Worm (Caenorhabditis elegans) whole organism, L1 larva: ENCODE results near the gene Y49F6C.2.

Experiments
- C34B4.2 ChIP-seq: sonication (generic microtip); optimal IDR thresholded peaks from 2 replicates; lab custom pipeline; 2017; ENCODE audit warnings: mild to moderate bottlenecking, missing genetic modification characterization, missing compliant biosample characterization
- F16B12.6 ChIP-seq: fragments of 150-350 bp; optimal IDR thresholded peaks from 2 replicates; lab custom pipeline; 2014; ENCODE audit warnings: missing biosample characterization, missing genetic modification characterization
- aly-2 ChIP-seq: fragments of 150-350 bp; optimal IDR thresholded peaks from 2 replicates; lab custom pipeline; 2014; ENCODE audit warnings: missing biosample characterization, missing genetic modification characterization
- ama-1 ChIP-seq: fragments of 150-350 bp; optimal IDR thresholded peaks from 2 replicates; lab custom pipeline; 2014
- ceh-82 ChIP-seq, 3 experiments: fragments of 150-350 bp in 1 of 3; sonication (generic microtip) in 2 of 3; optimal IDR thresholded peaks; 2 replicates each; lab custom pipeline; 2014 to 2017; ENCODE audit warnings: missing biosample characterization in 3 of 3, missing genetic modification characterization in 3 of 3
- ceh-90 ChIP-seq: sonication (generic microtip); optimal IDR thresholded peaks from 2 replicates; lab custom pipeline; 2016; ENCODE audit warnings: missing genetic modification characterization, missing compliant biosample characterization
- ces-1 ChIP-seq: fragments of 150-350 bp; optimal IDR thresholded peaks from 2 replicates; lab custom pipeline; 2014; ENCODE audit warnings: missing biosample characterization, missing genetic modification reagents, missing genetic modification characterization
- dsc-1 ChIP-seq: sonication (generic microtip); optimal IDR thresholded peaks from 2 replicates; lab custom pipeline; 2016; ENCODE audit warnings: mild to moderate bottlenecking, missing genetic modification characterization, missing compliant biosample characterization
- efl-1 ChIP-seq, 4 experiments: fragments of 150-350 bp; optimal IDR thresholded peaks in 3 of 4; peaks in 1 of 4; 1 replicate in 1 of 4; 2 replicates in 3 of 4; lab custom pipeline; 2014; ENCODE audit warnings: missing biosample characterization in 2 of 4, missing genetic modification characterization in 2 of 4, missing genetic modification reagents in 2 of 4
- efl-3 ChIP-seq: fragments of 200-800 bp; sonication (Bioruptor generic); optimal IDR thresholded peaks from 2 replicates; lab custom pipeline; 2018; ENCODE audit warnings: mild to moderate bottlenecking, missing genetic modification characterization, missing compliant biosample characterization
- egl-13 ChIP-seq: sonication (generic microtip); optimal IDR thresholded peaks from 2 replicates; lab custom pipeline; 2016; ENCODE audit warnings: missing genotype, missing genetic modification reagents, missing genetic modification characterization, missing compliant biosample characterization
- elt-3 ChIP-seq, 6 experiments: fragments of 150-350 bp in 1 of 6; sonication (generic microtip); optimal IDR thresholded peaks; 2 replicates each; lab custom pipeline; 2017 to 2018; ENCODE audit warnings: missing biosample characterization in 6 of 6, missing genetic modification characterization in 6 of 6, inconsistent platforms in 1 of 6
- fkh-10 ChIP-seq: sonication (generic microtip); optimal IDR thresholded peaks from 2 replicates; lab custom pipeline; 2017; ENCODE audit warnings: missing biosample characterization, missing genetic modification reagents, missing genetic modification characterization
- fkh-4 ChIP-seq: sonication (generic microtip); optimal IDR thresholded peaks from 2 replicates; lab custom pipeline; 2016; ENCODE audit warnings: missing compliant biosample characterization, missing genetic modification characterization, borderline replicate concordance
- hlh-4 ChIP-seq: sonication (generic microtip); optimal IDR thresholded peaks from 2 replicates; lab custom pipeline; 2016; ENCODE audit warnings: mild to moderate bottlenecking, missing genetic modification characterization, missing compliant biosample characterization
- hpl-2 ChIP-seq: fragments of 150-350 bp; optimal IDR thresholded peaks from 2 replicates; lab custom pipeline; 2014; ENCODE audit warnings: missing biosample characterization, missing genetic modification reagents, missing genetic modification characterization
- isw-1 ChIP-seq: fragments of 200-800 bp; sonication (Bioruptor generic); IDR thresholded peaks from 2 replicates; pipeline ENCODE4 v1.3.6; 2022; ENCODE audit warnings: missing genetic modification characterization, missing compliant biosample characterization
- jun-1 ChIP-seq: fragments of 150-350 bp; optimal IDR thresholded peaks from 2 replicates; lab custom pipeline; 2014; ENCODE audit warnings: missing biosample characterization, missing genetic modification reagents, missing genetic modification characterization
- lin-13 ChIP-seq: fragments of 150-350 bp; optimal IDR thresholded peaks from 2 replicates; lab custom pipeline; 2014; ENCODE audit warnings: missing biosample characterization, missing genetic modification reagents, missing genetic modification characterization
- lir-3 ChIP-seq: sonication (generic microtip); optimal IDR thresholded peaks from 2 replicates; lab custom pipeline; 2016; ENCODE audit warnings: mild to moderate bottlenecking, missing genetic modification characterization, moderate library complexity, missing compliant biosample characterization; ENCODE audit not compliant: poor library complexity
- mab-9 ChIP-seq: fragments of 200-800 bp; sonication (Bioruptor generic); IDR thresholded peaks from 2 replicates; pipeline ENCODE4 v1.3.6; 2022; ENCODE audit warnings: missing genetic modification reagents, missing genetic modification characterization, missing compliant biosample characterization
- mdl-1 ChIP-seq, 2 experiments: fragments of 150-350 bp; optimal IDR thresholded peaks; 2 replicates each; lab custom pipeline; 2014 to 2017; ENCODE audit warnings: missing biosample characterization in 2 of 2, missing genetic modification characterization in 2 of 2, inconsistent platforms in 1 of 2
- nhr-19 ChIP-seq: fragments of 200-800 bp; sonication (Bioruptor generic); conservative IDR thresholded peaks from 2 replicates; pipeline ENCODE4 v1.3.6; 2022; ENCODE audit warnings: missing genetic modification characterization, missing compliant biosample characterization
- nhr-20 ChIP-seq: sonication (generic microtip); optimal IDR thresholded peaks from 2 replicates; lab custom pipeline; 2016; ENCODE audit warnings: mild to moderate bottlenecking, missing genetic modification characterization, missing compliant biosample characterization
- nhr-28 ChIP-seq: fragments of 150-350 bp; optimal IDR thresholded peaks from 2 replicates; lab custom pipeline; 2014; ENCODE audit warnings: missing biosample characterization, missing genetic modification characterization
- nhr-71 ChIP-seq: sonication (generic microtip); optimal IDR thresholded peaks from 2 replicates; lab custom pipeline; 2016; ENCODE audit warnings: mild to moderate bottlenecking, missing genetic modification characterization, moderate library complexity, missing compliant biosample characterization
- nhr-76 ChIP-seq: sonication (generic microtip); optimal IDR thresholded peaks from 2 replicates; lab custom pipeline; 2017; ENCODE audit warnings: missing biosample characterization, missing genetic modification characterization
- nhr-77 ChIP-seq: fragments of 150-350 bp; optimal IDR thresholded peaks from 2 replicates; lab custom pipeline; 2014; ENCODE audit warnings: missing biosample characterization, missing genetic modification characterization
- nhr-84 ChIP-seq: sonication (generic microtip); optimal IDR thresholded peaks from 2 replicates; lab custom pipeline; 2017; ENCODE audit warnings: missing biosample characterization, missing genetic modification characterization
- skn-1 ChIP-seq: fragments of 150-350 bp; optimal IDR thresholded peaks from 2 replicates; lab custom pipeline; 2014; ENCODE audit warnings: missing biosample characterization, missing genetic modification characterization
- snpc-4 ChIP-seq: fragments of 150-350 bp; optimal IDR thresholded peaks from 2 replicates; lab custom pipeline; 2014; ENCODE audit warnings: missing biosample characterization, missing genetic modification characterization
- snu-23 ChIP-seq: sonication (generic microtip); optimal IDR thresholded peaks from 2 replicates; lab custom pipeline; 2016; ENCODE audit warnings: missing genetic modification characterization, missing compliant biosample characterization
- sox-4 ChIP-seq: sonication (generic microtip); optimal IDR thresholded peaks from 2 replicates; lab custom pipeline; 2016; ENCODE audit warnings: missing genetic modification characterization, missing compliant biosample characterization
- sptf-1 ChIP-seq: fragments of 150-350 bp; optimal IDR thresholded peaks from 2 replicates; lab custom pipeline; 2014; ENCODE audit warnings: missing biosample characterization, missing genetic modification characterization
- sup-37 ChIP-seq: fragments of 200-800 bp; sonication (Bioruptor generic); optimal IDR thresholded peaks from 2 replicates; lab custom pipeline; 2018; ENCODE audit warnings: mild to moderate bottlenecking, missing genetic modification characterization, missing compliant biosample characterization
- tbx-2 ChIP-seq: sonication (generic microtip); optimal IDR thresholded peaks from 2 replicates; lab custom pipeline; 2016; ENCODE audit warnings: missing genetic modification characterization, missing compliant biosample characterization
- vab-15 ChIP-seq: sonication (generic microtip); optimal IDR thresholded peaks from 2 replicates; lab custom pipeline; 2017; ENCODE audit warnings: missing genotype, mild to moderate bottlenecking, missing genetic modification characterization, missing compliant biosample characterization
- xbp-1 ChIP-seq: sonication (generic microtip); optimal IDR thresholded peaks from 2 replicates; lab custom pipeline; 2016; ENCODE audit warnings: missing genetic modification characterization, missing compliant biosample characterization
- zag-1 ChIP-seq: fragments of 150-350 bp; optimal IDR thresholded peaks from 2 replicates; lab custom pipeline; 2014; ENCODE audit warnings: missing biosample characterization, missing genetic modification characterization
- zip-4 ChIP-seq: fragments of 200-800 bp; sonication (Bioruptor generic); optimal IDR thresholded peaks from 2 replicates; lab custom pipeline; 2018; ENCODE audit warnings: mild to moderate bottlenecking, missing genetic modification characterization, moderate library complexity, missing compliant biosample characterization
- ztf-11 ChIP-seq, 2 experiments: sonication (generic microtip); optimal IDR thresholded peaks; 2 replicates each; lab custom pipeline; 2016 to 2017; ENCODE audit warnings: missing genetic modification characterization in 2 of 2, missing biosample characterization in 1 of 2, missing compliant biosample characterization in 1 of 2
- ztf-4 ChIP-seq: fragments of 150-350 bp; optimal IDR thresholded peaks from 2 replicates; lab custom pipeline; 2014; ENCODE audit warnings: missing biosample characterization, missing genetic modification characterization

Y49F6C.2 gene

DNA sequence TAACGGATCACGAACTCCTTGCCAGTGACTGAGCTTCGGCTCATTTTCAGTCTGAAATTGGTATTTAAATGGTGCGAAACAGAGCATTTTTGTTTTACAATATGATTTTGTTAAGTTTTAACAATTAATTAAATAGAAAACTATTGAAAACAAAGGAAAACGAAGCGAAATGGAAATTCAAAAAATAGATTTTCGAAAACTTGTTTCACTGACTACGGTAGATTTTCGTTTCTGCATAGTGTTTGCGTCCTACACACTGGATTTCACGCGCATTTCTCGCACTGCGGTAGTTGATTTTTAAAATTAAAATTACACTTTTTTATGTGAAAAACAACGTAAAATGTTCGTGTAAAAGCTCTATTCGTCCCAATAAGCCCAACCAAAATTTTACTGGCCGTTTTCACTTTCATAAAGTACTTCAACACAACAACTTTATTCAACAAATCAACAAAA lies 32.0 kb upstream of the Y49F6C.2 start, which contains the start of gene bath-30:
Gene bath-30, minus strand, starts transcription at position 51 of the 453 bp plus-strand sequence.
- TF ChIP-seq C34B4.2 (tag; lab: Kevin White, UChicago) (no peak), zag-1 (no peak), nhr-84 (tag; lab: Kevin White, UChicago) (no peak), mab-9 (GFP tag; lab: Robert Waterston, UW) (no peak), nhr-71 (no peak), aly-2 (tag; lab: Kevin White, UChicago) (no peak), hpl-2 (no peak)

DNA sequence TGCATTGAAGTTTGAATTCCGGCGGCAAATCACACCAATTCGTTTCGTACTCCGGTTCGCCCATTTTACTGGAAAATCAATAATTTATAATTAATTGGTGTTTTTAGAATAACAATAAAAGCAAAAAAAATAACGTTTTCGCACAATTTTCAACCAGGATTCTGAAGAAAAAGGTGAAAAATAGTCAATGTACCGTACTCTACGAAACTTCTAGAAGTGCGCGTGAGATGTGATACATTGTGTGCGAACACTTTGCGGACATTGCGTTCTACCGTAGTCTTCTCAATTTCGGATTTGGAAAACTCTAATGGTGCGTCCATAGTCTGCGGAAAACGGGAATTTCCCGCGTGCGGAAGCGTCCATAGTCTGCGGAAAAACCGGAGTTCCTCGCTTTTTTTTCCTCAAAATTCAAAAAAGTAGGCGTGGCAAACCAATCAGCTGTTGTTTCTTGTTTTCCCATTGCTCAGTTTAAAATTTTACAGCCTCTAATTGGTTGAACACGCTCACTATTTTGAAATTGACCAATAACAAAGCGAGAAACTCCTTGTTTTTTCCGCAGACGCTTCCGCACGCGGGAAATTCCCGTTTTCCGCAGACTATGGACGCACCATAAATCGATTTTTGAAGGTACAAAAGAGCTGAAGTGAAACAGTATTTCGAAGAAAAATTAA lies 30.3 kb upstream of the Y49F6C.2 start, which contains the start of the genes F14D2.14 and bath-29:
Gene F14D2.14, minus strand, starts transcription at position 51 of the 671 bp plus-strand sequence.
Gene bath-29, plus strand, starts transcription at position 621 of the 671 bp plus-strand sequence.
- no peak for TF ChIP-seq nhr-28 (tag; lab: Kevin White, UChicago)
- TF ChIP-seq vab-15 (tag; lab: Kevin White, UChicago): no peak
- TF ChIP-seq lin-13 (GFP tag; lab: Kevin White, UChicago): no peak
- no peak for TF ChIP-seq mdl-1 (tag; optimal IDR thresholded peaks at IDR 0.05; lab: Kevin White, UChicago)
- no peak for TF ChIP-seq sup-37 (GFP tag; lab: Kevin White, UChicago)
- no peak for TF ChIP-seq jun-1
- no peak for TF ChIP-seq efl-1 (optimal IDR thresholded peaks at IDR 0.05; lab: Kevin White, UChicago)
- TF ChIP-seq efl-1 (GFP tag; optimal IDR thresholded peaks at IDR 0.05 in 1 of 2; lab: Kevin White, UChicago): no peak
- TF ChIP-seq hlh-4 (tag; lab: Kevin White, UChicago): no peak
- no peak for TF ChIP-seq sptf-1 (tag; lab: Kevin White, UChicago)
- TF ChIP-seq zag-1: no peak
- TF ChIP-seq F16B12.6 (tag; lab: Kevin White, UChicago): no peak
- TF ChIP-seq elt-3 (tag; optimal IDR thresholded peaks at IDR 0.05; lab: Kevin White, UChicago): no peak

DNA sequence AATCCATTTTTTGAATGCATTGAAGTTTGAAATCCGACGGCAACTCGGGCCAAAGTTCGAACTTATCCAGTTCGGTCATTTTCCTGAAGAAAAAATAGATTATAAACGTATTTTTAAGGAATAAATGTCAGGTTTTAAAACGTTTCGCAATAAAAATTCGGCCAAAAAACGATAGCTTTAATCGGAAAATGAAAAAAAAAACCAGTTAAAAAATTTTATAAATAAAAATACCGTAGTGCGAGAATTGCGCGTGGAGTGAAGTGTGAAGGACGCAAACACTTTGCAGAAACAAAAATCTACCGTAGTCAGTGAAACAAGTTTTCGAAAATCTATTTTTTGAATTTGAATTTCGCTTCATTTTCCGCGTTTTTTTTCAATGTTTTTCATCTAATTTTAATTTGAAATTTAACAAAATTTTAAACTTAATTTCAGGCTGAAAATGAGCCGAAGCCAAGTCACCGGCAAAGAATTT lies 28.5 kb upstream of the Y49F6C.2 start, which contains the start of gene F14D2.8:
Gene F14D2.8, minus strand, starts transcription at position 51 of the 472 bp plus-strand sequence.
- TF ChIP-seq ceh-82 (tag; optimal IDR thresholded peaks at IDR 0.05; lab: Kevin White, UChicago) (no peak), fkh-10 (GFP tag; lab: Kevin White, UChicago) (no peak), egl-13 (tag; lab: Kevin White, UChicago) (no peak), snpc-4 (tag; lab: Kevin White, UChicago) (no peak)

DNA sequence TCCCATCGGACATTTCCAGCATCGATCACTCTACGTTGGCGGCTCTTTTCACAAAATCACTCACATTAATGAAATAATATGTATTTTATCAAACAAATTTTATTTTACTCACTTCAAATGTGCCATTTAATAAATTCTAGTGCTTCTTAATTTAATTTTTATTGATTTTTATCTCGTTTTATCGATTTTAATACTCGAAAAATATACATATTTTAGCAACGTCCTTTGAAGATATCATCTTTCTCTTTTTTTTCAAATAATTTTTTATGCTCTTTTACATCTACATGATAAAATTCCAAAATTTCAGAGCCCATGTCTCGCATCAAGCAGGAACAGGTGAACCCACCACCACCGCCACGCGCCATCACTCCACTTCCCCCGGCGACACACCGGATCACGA lies 19.5 kb upstream of the Y49F6C.2 start, which contains the start of the genes lido-14 and bath-27:
Gene lido-14, plus strand, starts transcription at position 301 of the 400 bp plus-strand sequence.
Gene bath-27, plus strand, starts transcription at position 306 of the 400 bp plus-strand sequence.
- TF ChIP-seq skn-1 (tag; lab: Kevin White, UChicago) (no peak), ama-1 (lab: Kevin White, UChicago) (no peak), ces-1 (GFP tag; lab: Kevin White, UChicago) (no peak), zag-1 (no peak)

DNA sequence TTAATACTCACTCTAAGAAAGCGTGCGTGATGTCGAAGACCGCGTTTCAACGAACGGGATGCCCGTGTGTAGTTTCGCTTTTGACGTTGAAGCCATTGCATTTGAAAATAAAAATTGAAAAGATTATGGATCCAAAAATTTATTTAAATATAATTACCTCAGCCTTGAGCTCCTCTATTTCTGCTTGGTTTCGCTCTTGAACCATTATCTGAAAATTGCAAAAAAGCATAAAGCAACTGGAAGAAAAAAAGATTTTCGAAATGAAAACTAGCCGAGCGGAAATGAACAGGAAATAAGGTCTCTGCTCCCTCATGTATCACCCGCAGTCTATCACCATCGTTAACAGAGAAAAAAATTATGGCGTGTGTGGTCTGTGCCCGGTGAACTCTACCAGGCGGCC lies 11.3 kb upstream of the Y49F6C.2 start, which contains the start of gene Y49F6C.6:
Gene Y49F6C.6, minus strand, starts transcription at position 101 of the 400 bp plus-strand sequence.
- TF ChIP-seq dsc-1 (tag; lab: Kevin White, UChicago): no peak
- no peak for TF ChIP-seq zip-4 (GFP tag; lab: Kevin White, UChicago)
- TF ChIP-seq nhr-28 (tag; lab: Kevin White, UChicago): no peak
- no peak for TF ChIP-seq tbx-2 (tag; lab: Kevin White, UChicago)
- TF ChIP-seq ceh-90 (tag; lab: Kevin White, UChicago): no peak
- no peak for TF ChIP-seq nhr-76 (tag; lab: Kevin White, UChicago)
- TF ChIP-seq efl-3 (GFP tag; lab: Kevin White, UChicago): no peak
- no peak for TF ChIP-seq nhr-20 (tag; lab: Kevin White, UChicago)
- TF ChIP-seq nhr-77 (tag; lab: Kevin White, UChicago): no peak
- TF ChIP-seq lir-3 (tag; lab: Kevin White, UChicago): no peak
- no peak for TF ChIP-seq isw-1 (GFP tag; lab: Robert Waterston, UW)
- TF ChIP-seq xbp-1 (tag; lab: Kevin White, UChicago): no peak
- TF ChIP-seq ceh-82 (tag; optimal IDR thresholded peaks at IDR 0.05; lab: Kevin White, UChicago): no peak
- TF ChIP-seq nhr-19 (GFP tag; lab: Robert Waterston, UW): no peak
- no peak for TF ChIP-seq fkh-4 (tag; lab: Kevin White, UChicago)
- TF ChIP-seq sup-37 (GFP tag; lab: Kevin White, UChicago): no peak
- TF ChIP-seq sox-4 (tag; lab: Kevin White, UChicago): no peak
- no peak for TF ChIP-seq ztf-4 (tag; lab: Kevin White, UChicago)
- no peak for TF ChIP-seq ztf-11 (tag; optimal IDR thresholded peaks at IDR 0.05; lab: Kevin White, UChicago)
- no peak for TF ChIP-seq snu-23 (GFP tag; lab: Kevin White, UChicago)
